Worm (Caenorhabditis elegans): ENCODE measurements around the gene ZK1098.2.
A peak's percentile ranks its signal among the peaks of the same experiment; 100 is the strongest.

Gene ZK1098.2

ce11 chrIII:9542816-9543215, 13.9 kb downstream of the ZK1098.2 start, which contains the start of gene eif-2Balpha:
Gene eif-2Balpha, plus strand, starts transcription at chrIII:9543119.
- no peak for TF ChIP-seq rpc-1 (optimal IDR thresholded peaks at IDR 0.05)
- TF ChIP-seq rpc-1 (tag; optimal IDR thresholded peaks at IDR 0.05) = no peak
- TF ChIP-seq mcd-1 (GFP tag; IDR thresholded peaks at IDR 0.05) = peak; percentile 44; the same call in 1 of the 2 replicates
- TF ChIP-seq attf-5 (GFP tag; optimal IDR thresholded peaks at IDR 0.05) = peak; percentile 18
- peak; percentile 31 for TF ChIP-seq lsl-1 (GFP tag; optimal IDR thresholded peaks at IDR 0.05)
- peak; percentile 51; the same call in 1 of the 2 replicates for TF ChIP-seq hmg-1.2 (GFP tag; IDR thresholded peaks at IDR 0.05)
- no peak for TF ChIP-seq lsy-27 (tag; optimal IDR thresholded peaks at IDR 0.05; ENCODE audit: borderline replicate concordance, insufficient read depth)

ce11 chrIII:9544125-9544524, 15.2 kb downstream of the ZK1098.2 start, which contains the start of gene ZK1098.9:
Gene ZK1098.9, plus strand, starts transcription at chrIII:9544425.
- TF ChIP-seq madf-3 (GFP tag; IDR thresholded peaks at IDR 0.05) = no peak
- no peak for TF ChIP-seq nfyb-1 (GFP tag; IDR thresholded peaks at IDR 0.05)
- TF ChIP-seq ceh-40 (GFP tag; IDR thresholded peaks at IDR 0.05) = no peak
- no peak for TF ChIP-seq Y56A3A.18 (GFP tag; IDR thresholded peaks at IDR 0.05)
- TF ChIP-seq let-607 (tag; optimal IDR thresholded peaks at IDR 0.05) = no peak
- no peak for TF ChIP-seq pha-4 (tag; optimal IDR thresholded peaks at IDR 0.05)
- no peak for TF ChIP-seq chd-7 (tag; optimal IDR thresholded peaks at IDR 0.05)
- TF ChIP-seq F57A8.1 (GFP tag; optimal IDR thresholded peaks at IDR 0.05) = no peak
- TF ChIP-seq C17E4.6 (GFP tag; IDR thresholded peaks at IDR 0.05) = no peak
- TF ChIP-seq F55B11.4 (tag; optimal IDR thresholded peaks at IDR 0.05; ENCODE audit: borderline replicate concordance, insufficient read depth) = no peak
- no peak for TF ChIP-seq nfya-2 (GFP tag; IDR thresholded peaks at IDR 0.05)
- TF ChIP-seq die-1 (tag; optimal IDR thresholded peaks at IDR 0.05) = no peak
- TF ChIP-seq nhr-27 (tag; optimal IDR thresholded peaks at IDR 0.05) = no peak
- no peak for TF ChIP-seq ceh-27 (GFP tag; optimal IDR thresholded peaks at IDR 0.05)
- no peak for TF ChIP-seq mcd-1 (GFP tag; IDR thresholded peaks at IDR 0.05)
- no peak for TF ChIP-seq sptf-2 (GFP tag; optimal IDR thresholded peaks at IDR 0.05)
- no peak for TF ChIP-seq ztf-25 (GFP tag; IDR thresholded peaks at IDR 0.05)

ce11 chrIII:9544820-9545219, 15.9 kb downstream of the ZK1098.2 start, which contains the start of gene ZK1098.12:
Gene ZK1098.12, plus strand, starts transcription at chrIII:9545120.
- TF ChIP-seq ceh-100 (GFP tag; IDR thresholded peaks at IDR 0.05) = no peak

ce11 chrIII:9546016-9546659, 17.2 kb downstream of the ZK1098.2 start, which contains the start of gene unc-16:
Gene unc-16, plus strand, starts transcription at chrIII:9546258.
- 0 out of 2 replicates have a peak, but pooled peaks have one; percentile 17 for TF ChIP-seq Y53G8AR.9 (GFP tag; conservative IDR thresholded peaks at IDR 0.05)
- no peak for TF ChIP-seq akir-1 (GFP tag; optimal IDR thresholded peaks at IDR 0.05)
- no peak for TF ChIP-seq him-1 (tag; optimal IDR thresholded peaks at IDR 0.05)
- no peak for TF ChIP-seq madf-3 (GFP tag; IDR thresholded peaks at IDR 0.05)
- no peak for TF ChIP-seq F22D6.2 (tag; optimal IDR thresholded peaks at IDR 0.05)
- TF ChIP-seq hmg-1.2 (GFP tag; IDR thresholded peaks at IDR 0.05) = peak; percentile 33; the same call in 1 of the 2 replicates
- peak; percentile 51 to 58 for TF ChIP-seq let-607 (tag; optimal IDR thresholded peaks at IDR 0.05)
- TF ChIP-seq unc-62 (GFP tag; optimal IDR thresholded peaks at IDR 0.05) = peak; percentile 72
- no peak for TF ChIP-seq sptf-2 (GFP tag; optimal IDR thresholded peaks at IDR 0.05)
- TF ChIP-seq ceh-27 (GFP tag; optimal IDR thresholded peaks at IDR 0.05) = peak; percentile 88
- TF ChIP-seq ztf-26 (tag; optimal IDR thresholded peaks at IDR 0.05) = peak; percentile 47
- TF ChIP-seq K11D2.4 (GFP tag; IDR thresholded peaks at IDR 0.05) = peak; percentile 87
- no peak for TF ChIP-seq ceh-91 (GFP tag; IDR thresholded peaks at IDR 0.05)
- peak; percentile 46 for TF ChIP-seq repo-1 (tag; optimal IDR thresholded peaks at IDR 0.05)
- no peak for TF ChIP-seq hmg-20 (GFP tag; IDR thresholded peaks at IDR 0.05)
- peak; percentile 65 for TF ChIP-seq ZK185.1 (tag; optimal IDR thresholded peaks at IDR 0.05; ENCODE audit: poor library complexity, severe bottlenecking)
- no peak for TF ChIP-seq attf-6 (GFP tag; IDR thresholded peaks at IDR 0.05)
- no peak for TF ChIP-seq egl-44 (GFP tag; IDR thresholded peaks at IDR 0.05)
- no peak for TF ChIP-seq rec-8 (tag; optimal IDR thresholded peaks at IDR 0.05)
- TF ChIP-seq F49E8.2 (tag; optimal IDR thresholded peaks at IDR 0.05; ENCODE audit: insufficient read depth) = no peak
- peak; percentile 72 for TF ChIP-seq lin-54 (GFP tag; optimal IDR thresholded peaks at IDR 0.05)
- peak; percentile 76 for TF ChIP-seq lsl-1 (GFP tag; optimal IDR thresholded peaks at IDR 0.05)
- peak; percentile 13 for TF ChIP-seq rpc-1 (optimal IDR thresholded peaks at IDR 0.05)
- no peak for TF ChIP-seq rpc-1 (tag; optimal IDR thresholded peaks at IDR 0.05)
- TF ChIP-seq aptf-3 (GFP tag; IDR thresholded peaks at IDR 0.05) = no peak
- 0 out of 2 replicates have a peak, but pooled peaks have one; percentile 36 for TF ChIP-seq C17E4.6 (GFP tag; IDR thresholded peaks at IDR 0.05)
